Fruit fly (Drosophila melanogaster) whole organism, pupa: ENCODE data around the gene S-Lap2.

Experiments used
- CG10348 ChIP-seq: fragments of 200-800 bp; sonication (Bioruptor generic); IDR thresholded peaks from 2 replicates; pipeline ENCODE4 v1.3.6; 2022; ENCODE audit warnings: missing biosample characterization, missing genetic modification characterization
- CG12605 ChIP-seq: fragments of 200-800 bp; sonication (Bioruptor generic); IDR thresholded peaks from 2 replicates; pipeline ENCODE4 v1.3.6; 2022; ENCODE audit warnings: missing biosample characterization, missing genetic modification characterization
- CG13204 ChIP-seq: fragments of 200-800 bp; sonication (Bioruptor generic); optimal IDR thresholded peaks from 2 replicates; lab custom pipeline; 2018; ENCODE audit warnings: missing biosample characterization, mild to moderate bottlenecking, missing genetic modification characterization, moderate library complexity
- CG14655 ChIP-seq: fragments of 200-800 bp; sonication (Bioruptor generic); optimal IDR thresholded peaks from 3 replicates; lab custom pipeline; 2017; ENCODE audit warnings: mild to moderate bottlenecking, missing biosample characterization, missing genetic modification reagents, missing genetic modification characterization
- CG15710 ChIP-seq: fragments of 200-800 bp; sonication (Bioruptor generic); optimal IDR thresholded peaks from 2 replicates; lab custom pipeline; 2018; ENCODE audit warnings: missing biosample characterization, mild to moderate bottlenecking, missing genetic modification characterization, moderate library complexity
- CG17806 ChIP-seq: fragments of 200-800 bp; sonication (Bioruptor generic); optimal IDR thresholded peaks from 2 replicates; lab custom pipeline; 2018; ENCODE audit warnings: missing biosample characterization, mild to moderate bottlenecking, missing genetic modification characterization, moderate library complexity
- CG32121 ChIP-seq: fragments of 200-800 bp; sonication (Bioruptor generic); IDR thresholded peaks from 2 replicates; pipeline ENCODE4 v1.3.6; 2022; ENCODE audit warnings: missing biosample characterization, missing genetic modification characterization
- CG34367 ChIP-seq: fragments of 200-800 bp; sonication (Bioruptor generic); optimal IDR thresholded peaks from 2 replicates; lab custom pipeline; 2018; ENCODE audit warnings: missing biosample characterization, mild to moderate bottlenecking, missing genetic modification characterization
- CG4496 ChIP-seq: fragments of 200-800 bp; sonication (Bioruptor generic); IDR thresholded peaks from 3 replicates; pipeline ENCODE4 v1.3.6; 2022; ENCODE audit warnings: missing biosample characterization, missing genetic modification characterization
- CG8159 ChIP-seq: fragments of 200-800 bp; sonication (Bioruptor generic); optimal IDR thresholded peaks from 3 replicates; lab custom pipeline; 2018; ENCODE audit warnings: missing biosample characterization, mild to moderate bottlenecking, missing genetic modification characterization, moderate library complexity
- CG8301 ChIP-seq: fragments of 200-800 bp; sonication (Bioruptor generic); optimal IDR thresholded peaks from 2 replicates; lab custom pipeline; 2018; ENCODE audit warnings: missing biosample characterization, mild to moderate bottlenecking, missing genetic modification characterization
- CG9948 ChIP-seq: fragments of 200-800 bp; sonication (Bioruptor generic); optimal IDR thresholded peaks from 2 replicates; lab custom pipeline; 2018; ENCODE audit warnings: missing biosample characterization, mild to moderate bottlenecking, missing genetic modification characterization, moderate library complexity
- D1 ChIP-seq: fragments of 200-800 bp; sonication (Bioruptor generic); optimal IDR thresholded peaks from 2 replicates; lab custom pipeline; 2018; ENCODE audit warnings: missing biosample characterization, mild to moderate bottlenecking, missing genetic modification characterization, moderate library complexity
- EcR ChIP-seq: fragments of 200-800 bp; sonication (Bioruptor generic); optimal IDR thresholded peaks from 3 replicates; lab custom pipeline; 2019; ENCODE audit warnings: missing biosample characterization, missing genetic modification characterization, mild to moderate bottlenecking, moderate library complexity, missing genetic modification reagents
- Ets98B ChIP-seq: fragments of 200-800 bp; sonication (Bioruptor generic); IDR thresholded peaks from 2 replicates; pipeline ENCODE4 v1.3.6; 2022; ENCODE audit warnings: missing biosample characterization, missing genetic modification characterization
- Pif1A ChIP-seq: fragments of 200-800 bp; sonication (Bioruptor generic); optimal IDR thresholded peaks from 3 replicates; lab custom pipeline; 2016; ENCODE audit warnings: missing biosample characterization, missing genetic modification characterization
- Pif1B ChIP-seq: fragments of 200-800 bp; sonication (Bioruptor generic); optimal IDR thresholded peaks from 3 replicates; lab custom pipeline; 2016; ENCODE audit warnings: missing biosample characterization, missing genetic modification characterization
- Snoo ChIP-seq: fragments of 200-800 bp; sonication (Bioruptor generic); optimal IDR thresholded peaks from 3 replicates; lab custom pipeline; 2017; ENCODE audit warnings: missing biosample characterization, mild to moderate bottlenecking, missing genetic modification characterization, inconsistent platforms
- fd96Ca ChIP-seq: fragments of 200-800 bp; sonication (Bioruptor generic); IDR thresholded peaks from 3 replicates; pipeline ENCODE4 v1.3.6; 2022; ENCODE audit warnings: missing biosample characterization, missing genetic modification characterization
- gl ChIP-seq: fragments of 200-800 bp; sonication (Bioruptor generic); optimal IDR thresholded peaks from 2 replicates; lab custom pipeline; 2018; ENCODE audit warnings: missing biosample characterization, mild to moderate bottlenecking, missing genetic modification characterization
- rn ChIP-seq: fragments of 200-800 bp; sonication (Bioruptor generic); IDR thresholded peaks from 2 replicates; pipeline ENCODE4 v1.3.6; 2022; ENCODE audit warnings: missing biosample characterization, missing genetic modification characterization

S-Lap2 gene

dm6 chr3L:8616935-8617334 lies 2.8 kb upstream of the S-Lap2 start, which contains the start of gene S-Lap1:
Gene S-Lap1 (plus strand): TSS chr3L:8617235.
- TF ChIP-seq CG10348 (GFP tag; lab: Robert Waterston, UW) (no peak), rn (no peak), CG14655 (GFP tag; lab: Kevin White, UChicago) (no peak), CG8159 (tag; lab: Kevin White, UChicago) (no peak), CG8301 (tag; lab: Kevin White, UChicago) (no peak), CG9948 (no peak), CG4496 (GFP tag; lab: Robert Waterston, UW) (no peak), fd96Ca (GFP tag; lab: Robert Waterston, UW) (no peak), CG12605 (GFP tag; lab: Robert Waterston, UW) (no peak), EcR (no peak), CG17806 (tag; lab: Kevin White, UChicago) (no peak), Ets98B (GFP tag; lab: Robert Waterston, UW) (no peak), Snoo (tag; lab: Kevin White, UChicago) (no peak), CG15710 (tag; lab: Kevin White, UChicago) (no peak), D1 (tag; lab: Kevin White, UChicago) (no peak), Pif1B (no peak), gl (no peak), CG13204 (no peak), Pif1A (GFP tag; lab: Kevin White, UChicago) (no peak)

DNA sequence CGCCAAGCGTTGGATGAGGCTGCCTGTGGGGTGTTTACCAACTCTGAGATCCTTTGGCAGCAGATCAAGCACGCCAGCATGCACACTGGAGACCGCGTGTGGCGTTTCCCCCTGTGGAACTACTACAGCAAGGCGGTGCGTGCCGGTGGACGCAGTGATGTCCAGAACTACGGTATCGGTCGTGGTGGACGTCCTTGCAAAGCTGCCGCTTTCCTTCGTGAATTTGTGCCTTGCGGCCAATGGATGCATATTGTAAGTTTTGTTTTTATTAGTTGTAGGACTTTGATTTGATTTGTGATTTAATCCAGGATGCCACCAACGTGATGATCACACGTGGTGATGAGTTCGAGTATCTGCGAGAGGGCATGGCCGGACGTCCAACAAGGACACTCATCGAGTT lies 1.8 kb downstream of the S-Lap2 start:
- TF ChIP-seq Snoo (tag; lab: Kevin White, UChicago) (no peak), EcR (no peak), CG9948 (no peak), CG32121 (GFP tag; lab: Robert Waterston, UW) (no peak), CG10348 (GFP tag; lab: Robert Waterston, UW) (no peak), CG8301 (tag; lab: Kevin White, UChicago) (no peak), CG8159 (tag; lab: Kevin White, UChicago) (no peak), Pif1A (GFP tag; lab: Kevin White, UChicago) (no peak), CG34367 (tag; lab: Kevin White, UChicago) (no peak), gl (no peak)

DNA sequence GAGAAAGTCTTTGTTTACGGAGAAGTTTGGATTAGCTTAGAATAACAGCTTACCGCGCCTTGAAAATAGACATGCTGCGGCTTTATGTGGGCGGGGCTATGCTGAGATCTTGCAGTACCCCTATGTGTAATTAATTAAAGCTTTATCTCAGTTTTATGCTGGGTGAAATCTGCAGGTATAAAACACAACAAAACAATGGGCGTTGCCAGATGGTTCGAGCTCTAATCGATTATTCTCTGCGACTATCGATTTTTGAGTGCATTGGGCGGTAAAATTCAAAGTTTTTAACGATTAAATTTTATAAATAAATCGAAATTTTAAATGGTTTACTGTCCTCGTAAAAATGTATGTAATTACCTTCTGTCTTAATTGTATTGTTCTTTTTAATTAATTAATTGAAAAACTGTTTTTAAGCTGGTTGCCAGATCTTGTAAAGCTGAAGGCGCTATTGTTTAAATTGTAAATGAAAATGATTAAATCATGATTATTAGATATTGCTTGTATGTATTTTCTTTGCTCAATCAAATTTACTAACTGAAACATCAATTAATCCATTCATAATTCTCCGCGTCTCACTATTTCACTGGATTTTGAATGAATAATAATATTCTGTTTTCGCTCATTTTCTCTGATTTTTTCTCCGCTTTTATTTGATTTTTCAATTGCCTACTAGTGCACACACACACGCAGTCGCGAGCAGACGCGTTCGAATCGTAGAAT lies 4.2 kb downstream of the S-Lap2 start, which contains the start of the genes GAPsec and Zasp66:
TSS of gene GAPsec (minus strand) at position 200 of the 720 bp plus-strand sequence.
TSS of gene Zasp66 (plus strand) at position 670 of the 720 bp plus-strand sequence.
- no peak for TF ChIP-seq Pif1A (GFP tag; lab: Kevin White, UChicago)

DNA sequence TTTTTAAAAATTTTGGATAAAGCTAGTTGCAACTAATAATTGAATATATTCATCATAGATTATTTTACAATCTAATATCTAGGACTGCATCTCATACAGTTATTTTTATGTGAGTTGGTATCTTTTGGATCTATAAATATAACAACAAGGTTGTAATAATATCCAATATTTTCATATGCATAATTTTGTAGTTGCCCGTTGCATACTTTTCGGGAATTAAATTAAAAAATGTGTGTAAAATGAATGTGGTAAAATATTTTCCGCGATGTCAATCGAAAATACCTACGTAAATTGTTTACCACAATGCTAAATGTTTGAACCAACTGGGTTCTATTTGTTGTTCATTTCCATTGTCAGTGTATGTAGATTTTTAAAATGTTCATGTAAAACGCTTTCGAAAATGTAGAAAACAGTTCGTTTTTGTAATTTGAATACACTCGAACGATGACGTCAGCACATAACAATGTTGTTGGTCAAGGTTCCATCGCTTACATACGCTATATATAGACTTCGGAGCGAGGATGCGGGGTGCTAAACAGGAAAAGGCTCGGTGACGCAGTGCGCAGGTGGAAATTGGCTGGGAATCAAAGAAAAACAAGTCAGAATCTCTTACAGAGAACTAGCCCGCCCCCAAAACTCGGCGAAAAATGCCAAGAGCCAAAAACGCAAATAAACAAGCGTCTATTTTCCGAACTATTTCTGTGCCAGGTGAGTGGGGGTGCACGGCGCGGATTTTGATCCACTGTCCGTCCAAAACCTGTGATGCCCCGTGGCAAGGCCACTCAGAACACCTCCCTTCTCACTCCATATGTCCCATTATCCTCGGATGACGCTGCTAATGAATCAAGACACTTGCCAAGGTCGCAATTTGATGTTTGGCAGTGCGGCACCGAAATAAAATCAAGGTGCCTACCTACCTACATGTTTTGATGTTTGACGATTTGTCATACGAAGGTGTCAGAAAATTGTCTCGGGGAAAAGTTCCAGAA lies 8.4 kb downstream of the S-Lap2 start:
- TF ChIP-seq CG14655 (GFP tag; lab: Kevin White, UChicago) (no peak), EcR (no peak), fd96Ca (GFP tag; lab: Robert Waterston, UW) (no peak), CG15710 (tag; lab: Kevin White, UChicago) (no peak), CG13204 (no peak), CG32121 (GFP tag; lab: Robert Waterston, UW) (no peak), CG8301 (tag; lab: Kevin White, UChicago) (no peak), CG34367 (tag; lab: Kevin White, UChicago) (no peak), CG17806 (tag; lab: Kevin White, UChicago) (no peak), rn (no peak), Snoo (tag; lab: Kevin White, UChicago) (no peak), CG8159 (tag; lab: Kevin White, UChicago) (no peak), gl (no peak), CG9948 (no peak), CG10348 (GFP tag; lab: Robert Waterston, UW) (no peak), CG4496 (GFP tag; lab: Robert Waterston, UW) (no peak)

- TF ChIP-seq CG15710 (tag; lab: Kevin White, UChicago) (no peak), Ets98B (GFP tag; lab: Robert Waterston, UW) (0 out of 2 replicates have a peak, but pooled peaks have one; percentile 19), Snoo (tag; lab: Kevin White, UChicago) (peak; percentile 35)
- TF ChIP-seq, all 21 proteins: peak for 2
Measured at dm6 chr3L:8628964-8629363, 9.3 kb downstream of the S-Lap2 start.

dm6 chr3L:8629701-8630343 lies 10.1 kb downstream of the S-Lap2 start:
- TF ChIP-seq EcR (no peak), CG17806 (tag; lab: Kevin White, UChicago) (no peak), CG34367 (tag; lab: Kevin White, UChicago) (no peak), fd96Ca (GFP tag; lab: Robert Waterston, UW) (no peak), CG8159 (tag; lab: Kevin White, UChicago) (no peak), CG9948 (no peak), Snoo (tag; lab: Kevin White, UChicago) (no peak), CG15710 (tag; lab: Kevin White, UChicago) (no peak), CG14655 (GFP tag; lab: Kevin White, UChicago) (no peak), CG32121 (GFP tag; lab: Robert Waterston, UW) (no peak), CG12605 (GFP tag; lab: Robert Waterston, UW) (no peak), CG4496 (GFP tag; lab: Robert Waterston, UW) (no peak), CG10348 (GFP tag; lab: Robert Waterston, UW) (no peak), CG13204 (no peak), rn (no peak)
